Worm (Caenorhabditis elegans): ENCODE measurements around the gene gpcp-2.

ce11 chrII:8074058-8074457, 884 bp upstream of the gpcp-2 start:
- no peak for TF ChIP-seq hmg-1.2 (GFP tag; IDR thresholded peaks at IDR 0.05)
- TF ChIP-seq rcor-1 (GFP tag; IDR thresholded peaks at IDR 0.05): no peak
- TF ChIP-seq pbrm-1 (GFP tag; IDR thresholded peaks at IDR 0.05): no peak
- no peak for TF ChIP-seq tbx-9 (tag; optimal IDR thresholded peaks at IDR 0.05; ENCODE audit: borderline replicate concordance)
